Worm (Caenorhabditis elegans): ENCODE measurements around the gene lin-32.

- no peak for TF ChIP-seq ceh-30 (tag; optimal IDR thresholded peaks at IDR 0.05)
- TF ChIP-seq pag-3 (tag; optimal IDR thresholded peaks at IDR 0.05; ENCODE audit: borderline replicate concordance), result no peak
- no peak for TF ChIP-seq ama-1 (optimal IDR thresholded peaks at IDR 0.05)
- TF ChIP-seq rnt-1 (tag; optimal IDR thresholded peaks at IDR 0.05), result no peak
- no peak for TF ChIP-seq C38D4.7 (GFP tag; optimal IDR thresholded peaks at IDR 0.05)
- TF ChIP-seq pqm-1 (tag; optimal IDR thresholded peaks at IDR 0.05), result no peak
- TF ChIP-seq ceh-45 (GFP tag; IDR thresholded peaks at IDR 0.05), result no peak
- TF ChIP-seq sdc-2 (tag; optimal IDR thresholded peaks at IDR 0.05), result no peak
- no peak for TF ChIP-seq K09A11.1 (tag; optimal IDR thresholded peaks at IDR 0.05; ENCODE audit: insufficient read depth)
- TF ChIP-seq hlh-30 (tag; optimal IDR thresholded peaks at IDR 0.05; ENCODE audit: insufficient read depth), result no peak
- no peak for TF ChIP-seq ceh-9 (tag; optimal IDR thresholded peaks at IDR 0.05)
Measured at ce11 chrX:2241147-2241798, 11.4 kb upstream of the lin-32 start.
